Worm (Caenorhabditis elegans): ENCODE data around the gene C14B1.8.

ce11 chrIII:3734007-3734406 lies 14.5 kb upstream of the C14B1.8 start, which contains the start of gene F34D10.3:
- TF ChIP-seq ama-1 (optimal IDR thresholded peaks at IDR 0.05) (no peak), ceh-36 (tag; optimal IDR thresholded peaks at IDR 0.05) (no peak), aly-1 (tag; optimal IDR thresholded peaks at IDR 0.05) (no peak), F13C5.2 (tag; optimal IDR thresholded peaks at IDR 0.05) (no peak), pes-1 (GFP tag; IDR thresholded peaks at IDR 0.05) (no peak), hmbx-1 (tag; optimal IDR thresholded peaks at IDR 0.05) (no peak), ceh-13 (GFP tag; optimal IDR thresholded peaks at IDR 0.05) (no peak), tbx-37 (GFP tag; conservative IDR thresholded peaks at IDR 0.05) (no peak), hmg-4 (GFP tag; optimal IDR thresholded peaks at IDR 0.05) (no peak), sea-1 (GFP tag; conservative IDR thresholded peaks at IDR 0.05) (no peak), B0310.2 (tag; optimal IDR thresholded peaks at IDR 0.05) (no peak), ets-7 (tag; optimal IDR thresholded peaks at IDR 0.05) (no peak), flt-1 (GFP tag; IDR thresholded peaks at IDR 0.05) (no peak), tbx-11 (GFP tag; IDR thresholded peaks at IDR 0.05) (no peak)

Measured in whole organism, early embryonic.